Fruit fly (Drosophila melanogaster) Kc167 (cell line): ENCODE results near the gene Hsp67Ba.

Experiments used
- Myc ChIP-seq: fragments of >200 bp; optimal IDR thresholded peaks from 2 replicates; lab custom pipeline; 2017; ENCODE audit warnings: missing external identifiers
- Sin3A ChIP-seq: fragments of >200 bp; optimal IDR thresholded peaks from 2 replicates; lab custom pipeline; 2018; ENCODE audit warnings: missing external identifiers
- h ChIP-seq: fragments of >200 bp; optimal IDR thresholded peaks from 3 replicates; lab custom pipeline; 2018; ENCODE audit warnings: missing external identifiers
- insv ChIP-seq: fragments of >200 bp; optimal IDR thresholded peaks from 3 replicates; lab custom pipeline; 2018; ENCODE audit warnings: missing external identifiers
- psq ChIP-seq: fragments of >200 bp; optimal IDR thresholded peaks from 2 replicates; lab custom pipeline; 2017; ENCODE audit warnings: missing external identifiers
- ttk ChIP-seq: sonication (Bioruptor generic); optimal IDR thresholded peaks from 2 replicates; lab custom pipeline; 2017; ENCODE audit warnings: missing external identifiers

Hsp67Ba gene

DNA sequence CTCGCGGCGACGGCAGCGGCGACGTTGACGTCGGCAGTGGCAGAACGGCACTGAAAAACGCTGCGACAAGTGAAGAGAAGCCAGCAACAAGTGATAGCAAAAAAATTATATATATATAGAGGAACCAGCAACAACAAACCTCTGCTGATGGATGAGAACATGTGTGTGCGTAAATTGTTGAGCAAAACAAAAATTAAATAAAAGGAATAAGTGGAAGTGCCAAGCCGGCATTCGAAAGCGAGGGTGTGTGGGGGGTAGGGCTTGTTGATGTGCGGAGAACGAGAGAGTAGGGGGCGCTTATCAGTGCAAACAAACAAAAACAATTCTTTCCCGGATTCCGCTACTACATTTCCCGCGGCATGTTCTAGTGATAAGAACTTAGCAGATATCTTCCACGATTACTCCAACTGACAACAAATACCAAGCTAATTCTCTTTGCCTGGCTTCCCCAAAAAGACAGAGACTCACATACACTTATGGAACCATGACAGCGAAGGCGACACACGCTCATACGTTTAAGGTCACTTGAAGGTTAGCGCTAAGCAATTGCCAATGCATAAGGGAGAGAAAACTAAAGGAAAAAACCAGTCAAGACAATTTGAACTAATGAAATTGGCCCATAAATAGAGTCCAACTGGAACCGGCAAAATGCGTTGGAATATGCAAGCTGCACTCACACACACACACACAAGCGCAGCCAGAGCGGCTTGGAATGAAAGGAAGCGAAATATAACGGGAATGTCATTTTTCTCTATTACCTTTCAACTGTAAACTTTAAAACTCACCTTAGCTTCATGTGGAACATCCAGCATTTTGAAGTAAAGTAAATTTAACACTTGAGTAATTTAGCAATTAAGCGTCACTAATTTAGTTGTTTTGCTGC lies 21.3 kb downstream of the Hsp67Ba start:
- TF ChIP-seq h (lab: Kevin White, UChicago) (no peak), Sin3A (lab: Kevin White, UChicago) (no peak), Myc (lab: Kevin White, UChicago) (no peak), psq (no peak), insv (no peak), ttk (no peak)

DNA sequence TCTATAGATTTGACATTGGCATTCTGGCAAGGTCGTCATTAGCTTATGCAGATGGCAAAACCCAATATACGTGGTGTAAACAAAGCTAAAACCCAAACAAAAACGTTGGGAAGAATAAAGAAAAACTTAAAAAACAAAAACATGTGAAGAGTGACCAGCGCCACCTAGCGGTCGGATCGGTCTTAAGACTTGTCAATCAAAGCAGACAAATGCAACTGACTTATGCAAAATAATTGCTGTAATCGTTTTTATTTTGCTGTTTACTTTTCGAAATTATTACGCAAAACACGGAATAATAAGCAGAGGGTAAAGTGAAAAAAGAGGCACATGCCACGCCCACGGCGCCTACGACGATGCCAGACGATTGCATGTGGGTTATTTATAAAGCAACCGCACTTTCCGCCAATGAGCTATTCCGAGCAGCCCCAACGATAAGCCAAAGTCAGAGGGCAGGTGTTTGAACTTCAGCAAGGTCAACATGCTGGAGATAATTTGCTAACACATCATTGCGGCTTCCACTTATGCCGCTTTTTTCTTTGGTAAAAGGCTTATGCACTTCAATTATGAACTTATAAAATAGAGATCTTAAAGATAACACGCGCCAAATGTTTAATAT lies 23.1 kb downstream of the Hsp67Ba start:
- TF ChIP-seq h (lab: Kevin White, UChicago) (no peak), insv (no peak), Sin3A (lab: Kevin White, UChicago) (no peak), ttk (no peak), Myc (lab: Kevin White, UChicago) (no peak), psq (no peak)

DNA sequence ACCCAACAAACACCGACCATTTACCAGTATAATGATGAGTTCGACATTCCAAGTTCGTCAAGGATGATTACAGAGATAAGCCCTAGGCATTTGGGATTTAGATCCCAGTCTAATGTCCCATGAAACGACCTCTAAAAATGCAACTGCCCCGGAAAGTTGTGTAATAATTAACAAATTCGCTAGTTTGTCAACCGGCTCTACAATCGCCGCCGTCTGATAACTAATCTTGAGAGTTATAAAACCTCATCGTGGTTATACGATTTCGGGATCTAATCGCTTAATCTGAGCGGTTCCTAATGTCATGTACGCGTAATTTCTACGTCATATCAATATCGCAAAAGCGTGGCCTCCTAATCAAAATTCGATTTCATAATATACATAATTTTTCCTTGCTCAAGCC lies 23.8 kb downstream of the Hsp67Ba start:
- TF ChIP-seq insv (no peak), Myc (lab: Kevin White, UChicago) (no peak), Sin3A (lab: Kevin White, UChicago) (no peak), psq (no peak), h (lab: Kevin White, UChicago) (no peak), ttk (no peak)

DNA sequence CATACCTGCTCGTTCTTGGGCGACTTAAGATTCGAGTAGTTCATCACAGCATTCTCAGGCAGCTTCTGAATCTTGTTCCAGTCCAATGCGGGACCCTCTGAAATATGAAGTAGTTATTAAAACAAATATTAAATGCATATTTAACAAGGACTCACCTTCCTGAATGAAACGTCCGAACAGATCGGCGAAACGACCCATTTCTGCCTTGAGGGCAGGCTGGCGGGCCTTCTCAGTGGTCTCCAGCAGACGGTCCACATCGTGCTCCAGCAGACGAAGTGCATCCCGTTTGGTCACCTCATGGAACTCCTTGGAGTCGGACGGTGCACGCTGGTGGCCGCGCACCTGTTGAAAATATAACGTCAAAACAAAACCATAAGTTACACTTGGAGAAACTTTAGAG lies 25.6 kb downstream of the Hsp67Ba start, which contains the start of gene CG32040:
Gene CG32040, plus strand, starts transcription at position 301 of the 400 bp plus-strand sequence.
- TF ChIP-seq Myc (lab: Kevin White, UChicago) (no peak), psq (no peak), ttk (no peak), Sin3A (lab: Kevin White, UChicago) (no peak), insv (no peak), h (lab: Kevin White, UChicago) (no peak)

DNA sequence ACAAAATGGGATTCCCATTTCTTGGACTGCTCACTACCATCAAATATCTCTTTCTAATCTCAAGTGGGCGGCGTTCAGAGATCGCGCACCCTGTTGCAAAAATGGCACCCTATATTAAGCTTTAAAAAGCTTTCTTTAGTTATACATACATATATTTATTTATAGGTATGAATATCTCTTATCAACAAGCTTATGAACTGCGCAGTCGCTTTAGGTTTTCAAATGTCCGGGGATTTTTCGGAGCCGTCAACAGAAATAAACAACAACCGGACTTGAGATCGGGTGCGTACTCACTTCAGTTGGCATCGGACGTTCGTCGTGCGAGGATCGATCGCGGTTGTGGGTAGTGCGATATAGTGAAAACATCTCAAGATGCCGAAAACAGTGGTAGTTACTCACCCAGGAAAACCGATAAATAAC lies 30.0 kb downstream of the Hsp67Ba start, which contains the start of gene PGRP-LF:
Gene PGRP-LF, plus strand, starts transcription at position 296 of the 420 bp plus-strand sequence.
- TF ChIP-seq insv = no peak
- no peak for TF ChIP-seq psq

DNA sequence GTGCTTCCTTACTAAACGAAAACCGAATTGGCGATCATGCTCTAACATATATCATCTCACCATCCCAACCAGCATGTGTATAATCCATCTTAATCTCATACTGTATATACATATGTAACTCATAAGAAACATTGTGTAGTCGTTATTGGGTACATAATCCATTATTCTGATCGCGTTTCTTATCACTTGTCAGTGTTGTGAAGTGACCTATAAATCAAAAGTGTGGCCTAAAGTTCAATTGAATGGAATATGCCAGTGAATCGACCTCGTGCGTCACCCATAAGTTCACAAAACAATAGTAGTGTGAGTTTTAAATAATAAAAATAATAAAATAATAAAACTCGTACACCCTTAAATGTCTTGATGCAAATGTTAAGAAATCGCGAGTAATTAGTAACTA lies 34.2 kb downstream of the Hsp67Ba start:
- TF ChIP-seq insv = no peak
- TF ChIP-seq psq = no peak
- TF ChIP-seq h (lab: Kevin White, UChicago) = no peak
- no peak for TF ChIP-seq Myc (lab: Kevin White, UChicago)
- TF ChIP-seq Sin3A (lab: Kevin White, UChicago) = no peak
- no peak for TF ChIP-seq ttk

DNA sequence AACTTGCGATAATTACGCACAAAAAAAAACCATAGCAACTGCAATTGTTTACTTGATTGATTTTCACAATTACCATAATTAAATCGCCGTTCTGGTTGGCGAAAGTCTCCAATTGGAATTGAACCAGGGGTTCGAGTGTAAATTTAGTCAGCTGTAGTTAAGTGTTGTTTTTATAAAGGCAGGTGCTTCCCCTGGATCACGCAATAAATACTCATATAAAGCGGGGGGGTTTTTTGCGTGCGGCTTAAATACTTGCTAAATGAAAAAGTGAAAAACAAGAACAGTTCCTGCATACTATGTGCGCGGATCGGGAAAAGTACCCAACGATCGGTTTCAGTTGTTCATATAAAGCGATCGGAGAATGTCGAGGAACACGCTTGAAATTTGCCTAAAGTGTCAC lies 35.4 kb downstream of the Hsp67Ba start:
- TF ChIP-seq Sin3A (lab: Kevin White, UChicago) (no peak), Myc (lab: Kevin White, UChicago) (no peak), ttk (no peak), insv (no peak), h (lab: Kevin White, UChicago) (no peak), psq (no peak)

DNA sequence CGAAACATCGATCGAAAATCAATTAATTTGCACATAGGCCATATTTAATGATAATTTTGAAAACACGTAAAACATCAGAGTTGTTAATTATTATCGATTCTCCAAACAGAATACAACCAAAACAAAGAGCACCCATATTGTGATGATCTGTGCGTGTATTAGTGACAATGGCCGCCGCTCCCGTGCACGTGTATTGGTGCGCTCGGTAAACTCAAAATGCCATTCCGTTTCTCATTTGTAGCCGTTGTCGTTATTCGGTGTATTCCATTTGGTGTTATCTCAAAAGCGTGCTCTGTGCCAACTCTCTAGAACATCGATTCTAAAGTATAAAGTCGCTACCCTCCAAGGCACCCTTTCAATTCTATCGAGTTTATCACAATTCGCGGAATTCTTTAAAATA lies 38.5 kb downstream of the Hsp67Ba start:
- TF ChIP-seq psq (no peak), insv (no peak), Sin3A (lab: Kevin White, UChicago) (no peak), ttk (no peak), Myc (lab: Kevin White, UChicago) (no peak), h (lab: Kevin White, UChicago) (no peak)

DNA sequence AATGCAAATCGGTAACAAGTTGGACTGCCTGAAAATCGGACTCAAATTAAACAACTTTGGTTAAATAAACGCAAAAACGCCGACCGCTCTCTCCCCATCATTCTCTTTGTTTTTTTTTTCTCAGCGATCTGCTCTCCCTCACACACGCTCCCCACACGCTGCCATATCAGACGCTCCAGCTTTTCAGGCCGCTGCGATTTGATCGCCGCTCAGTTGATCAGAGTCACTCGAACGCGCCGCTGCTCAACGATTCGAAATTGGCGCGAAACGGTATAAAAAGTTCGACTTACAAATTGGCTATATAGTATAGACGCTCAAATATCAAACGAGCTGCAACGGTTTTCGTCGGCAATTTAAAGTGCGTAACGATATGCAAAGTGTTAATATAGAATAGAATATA lies 39.1 kb downstream of the Hsp67Ba start:
- TF ChIP-seq Sin3A (lab: Kevin White, UChicago) (no peak), insv (no peak), ttk (no peak), h (lab: Kevin White, UChicago) (no peak)

DNA sequence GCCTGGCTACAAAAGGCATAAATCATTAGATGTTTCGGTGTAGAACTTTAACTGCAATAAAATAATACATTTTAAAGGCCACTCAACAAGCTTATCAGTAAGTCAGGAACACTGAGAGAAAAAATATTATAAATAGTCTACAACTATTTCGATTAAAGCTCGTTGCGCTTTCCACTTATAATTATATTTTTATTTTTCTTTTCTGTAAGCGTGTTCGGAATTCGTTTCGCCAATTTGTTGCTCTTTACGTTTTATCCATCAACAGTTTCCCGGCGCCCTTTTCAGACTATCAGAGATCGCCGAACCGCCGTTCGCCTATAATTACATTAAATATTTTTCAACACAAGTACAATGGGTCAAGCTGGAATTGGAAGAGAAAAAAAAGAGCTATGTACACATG lies 40.3 kb downstream of the Hsp67Ba start:
- TF ChIP-seq insv = no peak
- no peak for TF ChIP-seq psq
- TF ChIP-seq h (lab: Kevin White, UChicago) = no peak
- TF ChIP-seq Sin3A (lab: Kevin White, UChicago) = no peak
- TF ChIP-seq ttk = no peak
- TF ChIP-seq Myc (lab: Kevin White, UChicago) = no peak

DNA sequence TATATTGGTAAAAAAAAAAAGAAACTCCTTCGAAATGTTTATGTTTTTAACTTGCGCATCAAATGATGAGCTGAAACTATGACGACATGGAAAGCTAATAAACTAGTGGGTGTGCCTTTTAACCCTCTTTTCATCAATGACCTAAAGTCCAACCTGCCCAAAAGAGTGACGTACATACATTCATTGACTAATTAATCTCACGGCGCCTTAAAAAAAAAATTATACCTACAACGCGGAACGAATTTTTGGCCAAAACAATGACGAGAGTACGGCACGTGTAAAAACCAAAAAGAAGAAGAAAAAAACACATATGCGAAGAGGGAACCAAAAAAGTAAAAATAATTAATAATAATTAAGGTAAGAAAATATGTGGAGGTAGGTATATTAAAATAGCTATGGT lies 40.8 kb downstream of the Hsp67Ba start, which contains the start of gene PGRP-LC:
Gene PGRP-LC, plus strand, starts transcription at position 301 of the 400 bp plus-strand sequence.
- no peak for TF ChIP-seq Sin3A (lab: Kevin White, UChicago)
- no peak for TF ChIP-seq psq

DNA sequence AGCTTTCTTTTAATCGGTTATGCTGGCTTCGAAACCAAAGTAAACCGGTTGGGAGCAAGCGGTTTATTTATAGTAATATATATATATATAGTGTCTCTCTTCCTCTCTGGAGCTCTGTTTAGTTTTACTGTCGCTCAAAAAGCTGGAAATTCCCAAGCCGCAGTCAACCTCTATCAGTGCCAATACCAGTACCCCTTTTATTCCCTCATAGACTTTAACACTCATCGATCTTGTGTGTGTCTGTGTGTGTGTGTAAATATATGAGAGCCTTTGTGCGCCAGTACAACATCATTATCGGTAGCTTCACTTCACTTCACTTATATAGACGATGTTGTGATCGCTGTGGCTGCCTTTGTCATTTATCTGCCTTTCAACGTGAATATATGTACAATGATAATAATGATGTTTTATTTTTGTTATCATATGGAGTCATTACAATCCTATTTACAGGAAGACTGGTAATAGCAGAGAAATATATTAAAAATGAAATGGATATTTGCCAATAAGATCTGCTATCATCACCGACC lies 41.3 kb downstream of the Hsp67Ba start:
- TF ChIP-seq insv = no peak
- TF ChIP-seq ttk = no peak
- TF ChIP-seq Sin3A (lab: Kevin White, UChicago) = no peak
- TF ChIP-seq psq = no peak
- TF ChIP-seq Myc (lab: Kevin White, UChicago) = no peak
- TF ChIP-seq h (lab: Kevin White, UChicago) = no peak

DNA sequence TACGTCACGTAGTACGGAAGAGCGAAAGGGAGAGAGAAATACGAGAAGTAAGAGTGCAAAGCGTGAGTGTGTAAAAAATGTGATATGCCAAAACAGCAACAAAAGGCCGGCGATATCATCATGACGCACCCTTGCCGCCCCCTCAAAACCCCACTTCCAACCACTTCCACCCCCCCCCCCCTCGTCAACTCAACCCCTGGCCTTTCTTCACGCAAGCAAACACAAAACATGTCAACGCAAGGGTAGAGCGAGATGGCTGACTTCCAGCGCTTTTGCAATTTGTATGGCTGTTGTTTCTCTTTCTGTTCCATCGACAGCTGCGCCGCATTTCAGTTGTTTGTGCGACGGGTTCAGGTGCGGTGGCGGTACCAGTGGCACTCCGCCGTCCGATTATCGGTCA lies 43.6 kb downstream of the Hsp67Ba start:
- TF ChIP-seq insv = no peak
- no peak for TF ChIP-seq ttk
- TF ChIP-seq h (lab: Kevin White, UChicago) = no peak
- no peak for TF ChIP-seq psq
- no peak for TF ChIP-seq Myc (lab: Kevin White, UChicago)
- no peak for TF ChIP-seq Sin3A (lab: Kevin White, UChicago)
